Worm (Caenorhabditis elegans): Measurements from ENCODE around the gene rund-1.

The rund-1 gene

DNA sequence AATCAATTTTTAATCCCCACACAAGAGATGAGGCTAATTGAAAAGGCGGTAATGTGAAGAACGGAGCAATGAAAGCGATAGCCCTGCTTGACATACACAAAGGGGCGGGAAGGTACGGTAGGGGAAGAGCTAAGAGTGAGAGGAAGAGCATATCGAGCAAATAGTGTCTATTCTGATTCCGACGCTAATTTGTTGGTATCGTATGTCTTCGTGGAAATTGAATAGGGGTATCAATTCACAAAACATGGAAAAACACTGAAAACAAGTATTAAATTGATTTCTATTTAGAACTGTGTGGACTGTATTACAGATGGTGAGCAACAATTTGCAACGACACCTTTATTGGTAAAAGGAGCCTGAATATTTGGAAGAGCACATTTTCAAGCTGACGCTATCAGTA, 24.7 kb downstream of the rund-1 start, which contains the start of gene pha-2:
Gene pha-2, minus strand, starts transcription at position 101 of the 400 bp plus-strand sequence.
- TF ChIP-seq him-1 (tag; optimal IDR thresholded peaks at IDR 0.05) (no peak), dpff-1 (tag; optimal IDR thresholded peaks at IDR 0.05) (no peak), B0261.1 (tag; optimal IDR thresholded peaks at IDR 0.05) (no peak), ztf-3 (GFP tag; optimal IDR thresholded peaks at IDR 0.05) (no peak), K11D2.4 (GFP tag; IDR thresholded peaks at IDR 0.05) (no peak), tlf-1 (GFP tag; optimal IDR thresholded peaks at IDR 0.05) (no peak), ztf-25 (GFP tag; IDR thresholded peaks at IDR 0.05) (no peak), hlh-26 (GFP tag; conservative IDR thresholded peaks at IDR 0.05) (no peak), mcd-1 (GFP tag; IDR thresholded peaks at IDR 0.05) (no peak), bed-1 (GFP tag; IDR thresholded peaks at IDR 0.05) (no peak), F49E8.2 (tag; optimal IDR thresholded peaks at IDR 0.05; ENCODE audit: insufficient read depth) (no peak), die-1 (tag; optimal IDR thresholded peaks at IDR 0.05) (no peak), madf-10 (tag; optimal IDR thresholded peaks at IDR 0.05) (no peak), F10E7.11 (tag; optimal IDR thresholded peaks at IDR 0.05) (no peak), madf-8 (GFP tag; conservative IDR thresholded peaks at IDR 0.05) (no peak)

DNA sequence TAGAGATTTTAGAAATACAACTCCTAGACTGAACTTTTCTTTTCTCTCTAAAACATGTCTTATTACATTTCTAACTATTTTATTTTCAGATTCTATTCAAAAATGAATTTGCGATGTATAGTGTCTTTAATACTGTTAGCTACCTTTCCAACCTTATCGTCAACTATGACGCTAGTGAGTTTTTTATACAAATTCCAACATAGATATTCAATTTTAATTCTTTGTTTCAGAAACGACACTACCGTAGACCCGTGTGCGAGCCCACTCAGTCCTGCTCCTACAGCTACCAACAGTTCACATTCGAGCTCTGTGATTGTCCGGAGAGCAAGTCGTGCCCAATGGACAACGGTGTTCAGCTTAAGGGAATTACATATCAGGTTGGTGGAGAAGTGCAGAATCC, 32.4 kb downstream of the rund-1 start, which contains the start of gene M6.4:
Gene M6.4, plus strand, starts transcription at position 55 of the 400 bp plus-strand sequence.
- TF ChIP-seq ceh-40 (GFP tag; IDR thresholded peaks at IDR 0.05) (no peak), D2030.7 (GFP tag; IDR thresholded peaks at IDR 0.05) (no peak)

DNA sequence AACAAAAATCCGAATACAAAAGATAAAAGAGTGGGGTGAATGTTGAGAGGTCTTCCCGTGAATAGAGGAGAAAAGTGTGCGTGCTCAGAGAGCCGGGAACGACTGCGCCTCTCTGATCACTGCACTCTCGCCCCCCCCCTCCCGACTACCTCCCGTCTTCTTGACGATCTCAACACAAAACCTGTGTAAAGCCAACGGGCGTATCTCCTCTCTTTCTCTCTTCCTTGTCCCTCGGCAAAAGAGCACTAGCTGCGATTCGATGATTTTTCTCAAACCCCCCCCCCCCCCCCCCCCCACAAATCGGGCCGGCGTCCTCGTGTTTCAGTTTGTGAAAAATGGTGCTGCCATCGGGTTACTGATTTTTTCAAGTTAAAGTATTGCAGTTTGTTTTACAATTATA, 39.9 kb downstream of the rund-1 start:
- TF ChIP-seq zfh-2 (GFP tag; conservative IDR thresholded peaks at IDR 0.05) (peak; percentile 94), lir-1 (GFP tag; conservative IDR thresholded peaks at IDR 0.05) (no peak), Y95B8A.8 (GFP tag; IDR thresholded peaks at IDR 0.05) (no peak), madf-8 (GFP tag; conservative IDR thresholded peaks at IDR 0.05) (no peak), lin-26 (GFP tag; IDR thresholded peaks at IDR 0.05) (no peak), cebp-1 (GFP tag; IDR thresholded peaks at IDR 0.05) (0 out of 2 replicates have a peak, but pooled peaks have one; percentile 3), cebp-1 (tag; optimal IDR thresholded peaks at IDR 0.05) (no peak), B0019.2 (GFP tag; conservative IDR thresholded peaks at IDR 0.05) (no peak), ceh-58 (GFP tag; IDR thresholded peaks at IDR 0.05) (no peak), tlf-1 (GFP tag; optimal IDR thresholded peaks at IDR 0.05) (no peak), rcor-1 (GFP tag; IDR thresholded peaks at IDR 0.05) (no peak), D2030.7 (GFP tag; IDR thresholded peaks at IDR 0.05) (no peak), egrh-3 (GFP tag; IDR thresholded peaks at IDR 0.05) (peak; percentile 61; the same call in 1 of the 2 replicates), unc-130 (GFP tag; optimal IDR thresholded peaks at IDR 0.05) (no peak)

DNA sequence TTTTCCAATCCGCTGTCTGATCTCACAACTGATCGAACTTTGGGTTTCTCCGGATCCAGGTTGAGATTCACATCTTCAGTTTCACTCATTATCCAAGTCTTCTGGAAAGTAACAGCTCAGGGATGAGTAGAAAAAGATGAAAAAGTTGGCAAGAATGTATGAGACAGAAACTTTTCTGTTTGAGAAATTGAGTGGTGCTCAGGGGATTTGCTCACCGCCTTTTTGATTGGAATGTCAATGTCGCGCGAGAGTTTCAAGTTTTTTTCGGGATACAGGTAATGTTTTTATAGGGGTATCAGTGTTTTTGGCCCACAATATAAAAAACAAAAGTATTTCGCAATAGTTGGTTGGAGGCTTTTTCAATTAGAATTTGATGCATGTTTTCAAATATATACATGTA, 40.4 kb downstream of the rund-1 start, which contains the start of gene unc-96:
Gene unc-96, minus strand, starts transcription at position 101 of the 400 bp plus-strand sequence.
- TF ChIP-seq F52B5.7 (tag; optimal IDR thresholded peaks at IDR 0.05) (no peak), cebp-1 (GFP tag; IDR thresholded peaks at IDR 0.05) (peak; percentile 67), cebp-1 (tag; optimal IDR thresholded peaks at IDR 0.05) (no peak), F57A8.1 (GFP tag; optimal IDR thresholded peaks at IDR 0.05) (no peak)

DNA sequence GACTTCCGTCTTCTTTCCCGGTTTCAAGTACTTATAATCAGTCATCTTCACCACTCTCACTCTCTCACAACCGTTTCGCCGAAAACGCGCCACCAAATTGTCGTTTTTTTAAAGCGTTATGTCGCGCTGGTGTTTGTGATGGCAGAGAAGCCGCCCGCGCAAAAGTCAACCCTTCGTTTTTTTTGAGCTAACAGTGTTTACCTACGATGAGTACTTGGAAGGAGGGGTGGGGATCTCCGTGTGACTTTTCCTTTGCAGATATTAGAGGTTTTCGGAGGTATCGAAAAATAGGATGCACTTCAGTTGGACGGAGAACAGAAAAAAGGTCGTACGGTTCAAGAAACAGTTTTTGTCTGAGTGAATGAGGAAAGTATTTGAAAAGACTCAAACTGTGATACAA, 43.8 kb downstream of the rund-1 start:
- no peak for TF ChIP-seq unc-62 (GFP tag; optimal IDR thresholded peaks at IDR 0.05)
- TF ChIP-seq F33H1.4 (GFP tag; IDR thresholded peaks at IDR 0.05), result no peak
- TF ChIP-seq ztf-22 (GFP tag; optimal IDR thresholded peaks at IDR 0.05), result no peak
- no peak for TF ChIP-seq atf-7 (tag; optimal IDR thresholded peaks at IDR 0.05)
- no peak for TF ChIP-seq ets-4 (GFP tag; optimal IDR thresholded peaks at IDR 0.05)
- no peak for TF ChIP-seq lin-40 (tag; optimal IDR thresholded peaks at IDR 0.05)
- TF ChIP-seq lsy-27 (tag; optimal IDR thresholded peaks at IDR 0.05; ENCODE audit: borderline replicate concordance, insufficient read depth), result no peak
- TF ChIP-seq akir-1 (GFP tag; optimal IDR thresholded peaks at IDR 0.05), result no peak
- TF ChIP-seq madf-10 (tag; optimal IDR thresholded peaks at IDR 0.05), result no peak

Measured in whole organism, young adult.